Worm (Caenorhabditis elegans) whole organism, mixed stage, embryonic: ENCODE data around the gene ZK488.5.

Experiments used
- M03D4.4 ChIP-seq: sonication (generic microtip); optimal IDR thresholded peaks from 2 replicates; lab custom pipeline; 2017; ENCODE audit warnings: mild to moderate bottlenecking, missing genetic modification characterization, missing compliant biosample characterization
- bed-3 ChIP-seq: fragments of 200-800 bp; sonication (Bioruptor generic); optimal IDR thresholded peaks from 3 replicates; lab custom pipeline; 2018; ENCODE audit warnings: mild to moderate bottlenecking, missing genetic modification characterization, moderate library complexity, missing compliant biosample characterization
- blmp-1 ChIP-seq: fragments of 150-350 bp; optimal IDR thresholded peaks from 2 replicates; lab custom pipeline; 2014; ENCODE audit warnings: missing biosample characterization, missing genetic modification characterization
- ceh-39 ChIP-seq: fragments of 150-350 bp; optimal IDR thresholded peaks from 2 replicates; lab custom pipeline; 2014; ENCODE audit warnings: missing biosample characterization, missing genetic modification characterization
- ceh-43 ChIP-seq: fragments of 200-800 bp; sonication (Bioruptor generic); optimal IDR thresholded peaks from 2 replicates; lab custom pipeline; 2018; ENCODE audit warnings: mild to moderate bottlenecking, missing genetic modification characterization, moderate library complexity, missing compliant biosample characterization
- ceh-83 ChIP-seq: fragments of 200-800 bp; sonication (Bioruptor generic); optimal IDR thresholded peaks from 2 replicates; lab custom pipeline; 2018; ENCODE audit warnings: mild to moderate bottlenecking, missing genetic modification characterization, missing compliant biosample characterization
- ces-1 ChIP-seq: fragments of 150-350 bp; optimal IDR thresholded peaks from 2 replicates; lab custom pipeline; 2014; ENCODE audit warnings: missing biosample characterization, missing genetic modification reagents, missing genetic modification characterization
- cnd-1 ChIP-seq: fragments of 200-800 bp; sonication (Bioruptor generic); optimal IDR thresholded peaks from 2 replicates; lab custom pipeline; 2018; ENCODE audit warnings: mild to moderate bottlenecking, missing genetic modification characterization, missing compliant biosample characterization
- drap-1 ChIP-seq: fragments of 200-800 bp; sonication (Bioruptor generic); optimal IDR thresholded peaks from 3 replicates; lab custom pipeline; 2018; ENCODE audit warnings: mild to moderate bottlenecking, missing genetic modification characterization, missing compliant biosample characterization
- elt-1 ChIP-seq: sonication (generic microtip); optimal IDR thresholded peaks from 2 replicates; lab custom pipeline; 2017; ENCODE audit warnings: missing genetic modification characterization, mild to moderate bottlenecking, missing compliant biosample characterization, antibody characterized with exemption, moderate library complexity, borderline replicate concordance; ENCODE audit not compliant: insufficient read depth
- elt-3 ChIP-seq: fragments of 150-350 bp; optimal IDR thresholded peaks from 2 replicates; lab custom pipeline; 2014; ENCODE audit warnings: missing biosample characterization, missing genetic modification characterization
- flh-1 ChIP-seq: fragments of 200-800 bp; sonication (Bioruptor generic); optimal IDR thresholded peaks from 2 replicates; lab custom pipeline; 2018; ENCODE audit warnings: mild to moderate bottlenecking, missing genetic modification characterization, moderate library complexity, missing compliant biosample characterization
- ham-2 ChIP-seq: fragments of 200-800 bp; sonication (Bioruptor generic); optimal IDR thresholded peaks from 2 replicates; lab custom pipeline; 2018; ENCODE audit warnings: mild to moderate bottlenecking, missing genetic modification characterization, missing compliant biosample characterization
- hlh-1 ChIP-seq: fragments of 150-350 bp; optimal IDR thresholded peaks from 2 replicates; lab custom pipeline; 2014; ENCODE audit warnings: missing biosample characterization, missing genetic modification reagents, missing genetic modification characterization
- lin-13 ChIP-seq: fragments of 150-350 bp; optimal IDR thresholded peaks from 2 replicates; lab custom pipeline; 2014; ENCODE audit warnings: missing biosample characterization, missing genetic modification characterization
- lin-32 ChIP-seq: fragments of 200-800 bp; sonication (Bioruptor generic); optimal IDR thresholded peaks from 2 replicates; lab custom pipeline; 2018; ENCODE audit warnings: mild to moderate bottlenecking, missing genetic modification characterization, missing compliant biosample characterization
- lsy-2 ChIP-seq: fragments of 150-350 bp; optimal IDR thresholded peaks from 2 replicates; lab custom pipeline; 2014; ENCODE audit warnings: missing biosample characterization, missing genetic modification characterization
- mab-5 ChIP-seq: fragments of 150-350 bp; optimal IDR thresholded peaks from 2 replicates; lab custom pipeline; 2014; ENCODE audit warnings: missing biosample characterization, missing genetic modification characterization
- mep-1 ChIP-seq: fragments of 150-350 bp; optimal IDR thresholded peaks from 2 replicates; lab custom pipeline; 2017; ENCODE audit warnings: missing biosample characterization, missing genetic modification reagents, missing genetic modification characterization, inconsistent platforms
- mls-2 ChIP-seq: sonication (generic microtip); optimal IDR thresholded peaks from 2 replicates; lab custom pipeline; 2016; ENCODE audit warnings: mild to moderate bottlenecking, missing genetic modification characterization, moderate library complexity, missing compliant biosample characterization
- nhr-12 ChIP-seq: fragments of 150-350 bp; optimal IDR thresholded peaks from 2 replicates; lab custom pipeline; 2014; ENCODE audit warnings: missing biosample characterization, missing genetic modification characterization
- nhr-237 ChIP-seq: fragments of 150-350 bp; optimal IDR thresholded peaks from 2 replicates; lab custom pipeline; 2014; ENCODE audit warnings: missing biosample characterization, missing genetic modification characterization
- nhr-28 ChIP-seq: fragments of 150-350 bp; optimal IDR thresholded peaks from 2 replicates; lab custom pipeline; 2014; ENCODE audit warnings: missing biosample characterization, missing genetic modification characterization
- nhr-76 ChIP-seq: sonication (generic microtip); optimal IDR thresholded peaks from 2 replicates; lab custom pipeline; 2017; ENCODE audit warnings: missing biosample characterization, missing genetic modification characterization
- pha-4 ChIP-seq: fragments of 150-350 bp; optimal IDR thresholded peaks from 2 replicates; lab custom pipeline; 2018; ENCODE audit warnings: missing biosample characterization, missing genetic modification reagents, missing genetic modification characterization
- snpc-4 ChIP-seq: fragments of 150-350 bp; optimal IDR thresholded peaks from 2 replicates; lab custom pipeline; 2014; ENCODE audit warnings: missing biosample characterization, missing genetic modification characterization
- sptf-1 ChIP-seq: sonication (generic microtip); optimal IDR thresholded peaks from 2 replicates; lab custom pipeline; 2017; ENCODE audit warnings: mild to moderate bottlenecking, missing genetic modification characterization, moderate library complexity, missing compliant biosample characterization
- tbx-8 ChIP-seq: fragments of 200-800 bp; sonication (Bioruptor generic); optimal IDR thresholded peaks from 2 replicates; lab custom pipeline; 2018; ENCODE audit warnings: mild to moderate bottlenecking, missing genetic modification characterization, moderate library complexity, missing compliant biosample characterization
- unc-120 ChIP-seq: sonication (generic microtip); optimal IDR thresholded peaks from 2 replicates; lab custom pipeline; 2017; ENCODE audit warnings: missing genetic modification characterization, missing compliant biosample characterization; ENCODE audit not compliant: poor library complexity, severe bottlenecking
- unc-39 ChIP-seq: fragments of 150-350 bp; optimal IDR thresholded peaks from 2 replicates; lab custom pipeline; 2014; ENCODE audit warnings: missing biosample characterization, missing genetic modification characterization
- unc-62 ChIP-seq: fragments of 150-350 bp; optimal IDR thresholded peaks from 2 replicates; lab custom pipeline; 2014; ENCODE audit warnings: missing biosample characterization, missing genetic modification reagents, missing genetic modification characterization
- zip-8 ChIP-seq: fragments of 150-350 bp; optimal IDR thresholded peaks from 2 replicates; lab custom pipeline; 2014; ENCODE audit warnings: missing biosample characterization, missing genetic modification characterization
- ztf-11 ChIP-seq: fragments of 150-350 bp; optimal IDR thresholded peaks from 2 replicates; lab custom pipeline; 2014; ENCODE audit warnings: missing biosample characterization, missing genetic modification characterization

Gene ZK488.5

ce11 chrV:565984-566383 is 27.1 kb upstream of the ZK488.5 start, which contains the start of gene sri-73:
TSS of gene sri-73 (minus strand) at chrV:566084.
- no peak for TF ChIP-seq ces-1 (GFP tag; lab: Kevin White, UChicago)
- no peak for TF ChIP-seq ham-2 (GFP tag; lab: Kevin White, UChicago)
- no peak for TF ChIP-seq unc-120
- TF ChIP-seq elt-1, result no peak
- no peak for TF ChIP-seq mab-5 (tag; lab: Kevin White, UChicago)
- no peak for TF ChIP-seq hlh-1
- no peak for TF ChIP-seq unc-62 (GFP tag; lab: Kevin White, UChicago)
- TF ChIP-seq zip-8 (tag; lab: Kevin White, UChicago), result no peak
- no peak for TF ChIP-seq bed-3 (GFP tag; lab: Kevin White, UChicago)
- no peak for TF ChIP-seq mls-2 (tag; lab: Kevin White, UChicago)
- no peak for TF ChIP-seq pha-4 (tag; lab: Kevin White, UChicago)
- no peak for TF ChIP-seq nhr-76 (tag; lab: Kevin White, UChicago)

- no peak for TF ChIP-seq ces-1 (GFP tag; lab: Kevin White, UChicago)
- TF ChIP-seq unc-120, result no peak
- TF ChIP-seq snpc-4, result no peak
- no peak for TF ChIP-seq lin-32
- TF ChIP-seq cnd-1, result no peak
- no peak for TF ChIP-seq ceh-83
- no peak for TF ChIP-seq nhr-76 (tag; lab: Kevin White, UChicago)
- no peak for TF ChIP-seq mab-5 (tag; lab: Kevin White, UChicago)
- no peak for TF ChIP-seq tbx-8 (GFP tag; lab: Kevin White, UChicago)
- TF ChIP-seq elt-3 (tag; lab: Kevin White, UChicago), result no peak
- TF ChIP-seq M03D4.4 (tag; lab: Kevin White, UChicago), result no peak
- no peak for TF ChIP-seq ham-2 (GFP tag; lab: Kevin White, UChicago)
- TF ChIP-seq blmp-1 (tag; lab: Kevin White, UChicago), result no peak
- TF ChIP-seq lsy-2 (tag; lab: Kevin White, UChicago), result no peak
- no peak for TF ChIP-seq unc-62 (GFP tag; lab: Kevin White, UChicago)
- TF ChIP-seq drap-1 (GFP tag; lab: Kevin White, UChicago), result no peak
These were observed 25.0 kb upstream of the ZK488.5 start, which contains the start of gene sri-72 for ce11 chrV:568105-568504. TSS of gene sri-72 (minus strand) at chrV:568205.

ce11 chrV:574639-575038 is 18.4 kb upstream of the ZK488.5 start, which contains the start of gene C14C6.13:
TSS of gene C14C6.13 (minus strand) at chrV:574739.
- TF ChIP-seq elt-3 (tag; lab: Kevin White, UChicago) (no peak), ces-1 (GFP tag; lab: Kevin White, UChicago) (no peak), nhr-28 (no peak), drap-1 (GFP tag; lab: Kevin White, UChicago) (no peak), unc-120 (no peak), blmp-1 (tag; lab: Kevin White, UChicago) (no peak), nhr-237 (tag; lab: Kevin White, UChicago) (no peak), nhr-76 (tag; lab: Kevin White, UChicago) (no peak), lin-32 (no peak), elt-1 (no peak), ceh-83 (no peak), mls-2 (tag; lab: Kevin White, UChicago) (no peak), lin-13 (tag; lab: Kevin White, UChicago) (no peak), tbx-8 (GFP tag; lab: Kevin White, UChicago) (no peak), nhr-12 (tag; lab: Kevin White, UChicago) (no peak), bed-3 (GFP tag; lab: Kevin White, UChicago) (no peak)
- TF ChIP-seq, all 35 proteins: peak for 0

ce11 chrV:576070-576469 is 17.0 kb upstream of the ZK488.5 start, which contains the start of gene K06H6.5:
TSS of gene K06H6.5 (plus strand) at chrV:576370.
- no peak for TF ChIP-seq cnd-1
- no peak for TF ChIP-seq flh-1 (GFP tag; lab: Kevin White, UChicago)
- TF ChIP-seq blmp-1 (tag; lab: Kevin White, UChicago), result no peak
- TF ChIP-seq ceh-39 (tag; lab: Kevin White, UChicago), result no peak
- no peak for TF ChIP-seq mep-1 (tag; lab: Kevin White, UChicago)
- no peak for TF ChIP-seq ceh-43
- no peak for TF ChIP-seq M03D4.4 (tag; lab: Kevin White, UChicago)
- TF ChIP-seq elt-1, result no peak
- TF ChIP-seq lin-13 (tag; lab: Kevin White, UChicago), result no peak
- TF ChIP-seq unc-120, result no peak
- no peak for TF ChIP-seq nhr-237 (tag; lab: Kevin White, UChicago)
- TF ChIP-seq nhr-28, result no peak
- no peak for TF ChIP-seq nhr-12 (tag; lab: Kevin White, UChicago)
- TF ChIP-seq unc-39 (tag; lab: Kevin White, UChicago), result no peak
- no peak for TF ChIP-seq ztf-11 (tag; lab: Kevin White, UChicago)
- TF ChIP-seq drap-1 (GFP tag; lab: Kevin White, UChicago), result no peak
- TF ChIP-seq mab-5 (tag; lab: Kevin White, UChicago), result no peak
- TF ChIP-seq sptf-1 (tag; lab: Kevin White, UChicago), result no peak
